Fruit fly (Drosophila melanogaster): ENCODE data around the gene CG42798.

dm6 chr3R:17410808-17411207 is 4.3 kb downstream of the CG42798 start, which contains the start of gene CG5863:
- TF ChIP-seq OdsH (GFP tag; optimal IDR thresholded peaks at IDR 0.05), result no peak
- no peak for TF ChIP-seq Hnf4 (GFP tag; optimal IDR thresholded peaks at IDR 0.05)
- TF ChIP-seq Sp1 (GFP tag; optimal IDR thresholded peaks at IDR 0.05), result no peak
- no peak for TF ChIP-seq psq (GFP tag; optimal IDR thresholded peaks at IDR 0.05)
- TF ChIP-seq brk (GFP tag; optimal IDR thresholded peaks at IDR 0.05), result no peak
- TF ChIP-seq Dfd (GFP tag; optimal IDR thresholded peaks at IDR 0.05), result no peak
- no peak for TF ChIP-seq Dif (GFP tag; optimal IDR thresholded peaks at IDR 0.05; ENCODE audit: partially characterized antibody)

Data from whole organism, wandering third instar larva.